Fruit fly (Drosophila melanogaster) whole organism, pupa: Measurements from ENCODE around the gene AhcyL1.

Experiments used
- CG10348 ChIP-seq: fragments of 200-800 bp; sonication (Bioruptor generic); IDR thresholded peaks from 2 replicates; pipeline ENCODE4 v1.3.6; 2022; ENCODE audit warnings: missing biosample characterization, missing genetic modification characterization
- CG15710 ChIP-seq: fragments of 200-800 bp; sonication (Bioruptor generic); optimal IDR thresholded peaks from 2 replicates; lab custom pipeline; 2018; ENCODE audit warnings: missing biosample characterization, mild to moderate bottlenecking, missing genetic modification characterization, moderate library complexity
- CG32121 ChIP-seq: fragments of 200-800 bp; sonication (Bioruptor generic); IDR thresholded peaks from 2 replicates; pipeline ENCODE4 v1.3.6; 2022; ENCODE audit warnings: missing biosample characterization, missing genetic modification characterization
- CG9948 ChIP-seq: fragments of 200-800 bp; sonication (Bioruptor generic); optimal IDR thresholded peaks from 2 replicates; lab custom pipeline; 2018; ENCODE audit warnings: missing biosample characterization, mild to moderate bottlenecking, missing genetic modification characterization, moderate library complexity
- D1 ChIP-seq: fragments of 200-800 bp; sonication (Bioruptor generic); optimal IDR thresholded peaks from 2 replicates; lab custom pipeline; 2018; ENCODE audit warnings: missing biosample characterization, mild to moderate bottlenecking, missing genetic modification characterization, moderate library complexity
- Ets98B ChIP-seq: fragments of 200-800 bp; sonication (Bioruptor generic); IDR thresholded peaks from 2 replicates; pipeline ENCODE4 v1.3.6; 2022; ENCODE audit warnings: missing biosample characterization, missing genetic modification characterization
- Pif1A ChIP-seq: fragments of 200-800 bp; sonication (Bioruptor generic); optimal IDR thresholded peaks from 3 replicates; lab custom pipeline; 2016; ENCODE audit warnings: missing biosample characterization, missing genetic modification characterization
- rn ChIP-seq: fragments of 200-800 bp; sonication (Bioruptor generic); IDR thresholded peaks from 2 replicates; pipeline ENCODE4 v1.3.6; 2022; ENCODE audit warnings: missing biosample characterization, missing genetic modification characterization

DNA sequence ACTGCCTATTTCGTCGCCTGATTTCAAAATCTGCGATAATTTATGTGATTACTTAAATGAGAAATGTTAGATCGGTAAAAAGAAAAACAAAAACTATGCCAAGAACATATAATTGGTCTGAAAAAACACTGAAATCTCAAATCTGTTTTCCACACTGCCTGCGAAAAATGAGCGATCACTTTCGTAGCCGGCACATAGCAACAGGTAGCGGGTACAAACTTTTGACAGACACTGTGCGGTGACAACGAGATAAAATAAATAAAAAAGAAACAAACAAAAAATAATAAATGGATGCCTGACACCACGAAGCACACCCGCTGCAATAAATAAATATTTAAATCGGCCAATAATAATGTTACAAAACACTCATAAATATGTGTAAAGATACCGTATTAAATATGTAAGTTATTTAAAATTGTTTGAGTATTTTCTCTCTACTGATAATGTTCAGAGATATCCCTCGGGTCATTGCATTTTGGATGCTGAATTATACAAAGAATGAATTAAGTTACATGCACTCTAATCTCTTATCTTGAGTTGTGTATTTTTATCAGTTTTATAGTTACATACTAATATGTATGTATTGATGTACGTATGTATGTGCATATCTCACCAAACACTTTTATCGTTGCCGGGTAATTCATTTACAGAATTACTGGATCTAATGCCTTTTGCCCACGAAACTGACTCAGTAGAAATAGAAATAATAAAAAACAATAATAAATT, 6.9 kb downstream of the AhcyL1 start:
- TF ChIP-seq CG15710 (tag; lab: Kevin White, UChicago): no peak
- TF ChIP-seq Pif1A: peak; percentile 25
- peak; percentile 45 for TF ChIP-seq Ets98B
- no peak for TF ChIP-seq CG10348 (GFP tag; lab: Robert Waterston, UW)
- TF ChIP-seq D1: peak; percentile 13
- no peak for TF ChIP-seq rn (GFP tag; lab: Robert Waterston, UW)
- TF ChIP-seq CG32121 (GFP tag; lab: Robert Waterston, UW): no peak; the same call in 1 of the 2 replicates
- TF ChIP-seq CG9948 (tag; lab: Kevin White, UChicago): no peak
